Worm (Caenorhabditis elegans) whole organism, late embryonic: ENCODE measurements around the gene F56C4.2.

Experiments
- ama-1 ChIP-seq: fragments of 150-350 bp; optimal IDR thresholded peaks from 2 replicates; lab custom pipeline; 2014
- ceh-24 ChIP-seq: sonication (generic microtip); optimal IDR thresholded peaks from 2 replicates; lab custom pipeline; 2016; ENCODE audit warnings: mild to moderate bottlenecking, missing genetic modification characterization, missing compliant biosample characterization
- dve-1 ChIP-seq: sonication (generic microtip); optimal IDR thresholded peaks from 2 replicates; lab custom pipeline; 2017; ENCODE audit warnings: antibody characterized with exemption, mild to moderate bottlenecking, missing genetic modification characterization, missing compliant biosample characterization
- elt-4 ChIP-seq: sonication (generic microtip); optimal IDR thresholded peaks from 2 replicates; lab custom pipeline; 2016; ENCODE audit warnings: missing genetic modification characterization, missing compliant biosample characterization
- ets-4 ChIP-seq: sonication (generic microtip); optimal IDR thresholded peaks from 2 replicates; lab custom pipeline; 2016; ENCODE audit warnings: missing genetic modification characterization, missing compliant biosample characterization
- hlh-13 ChIP-seq: fragments of 200-800 bp; sonication (Bioruptor generic); optimal IDR thresholded peaks from 2 replicates; lab custom pipeline; 2018; ENCODE audit warnings: mild to moderate bottlenecking, missing genetic modification characterization, missing compliant biosample characterization
- lim-6 ChIP-seq: sonication (generic microtip); optimal IDR thresholded peaks from 2 replicates; lab custom pipeline; 2016; ENCODE audit warnings: missing genetic modification characterization, missing compliant biosample characterization
- odd-2 ChIP-seq: sonication (generic microtip); optimal IDR thresholded peaks from 2 replicates; lab custom pipeline; 2017; ENCODE audit warnings: antibody characterized with exemption, mild to moderate bottlenecking, missing genetic modification characterization, missing compliant biosample characterization
- pag-3 ChIP-seq: sonication (generic microtip); optimal IDR thresholded peaks from 2 replicates; lab custom pipeline; 2016; ENCODE audit warnings: missing compliant biosample characterization, missing genetic modification characterization, borderline replicate concordance
- pqm-1 ChIP-seq: sonication (generic microtip); optimal IDR thresholded peaks from 2 replicates; lab custom pipeline; 2016; ENCODE audit warnings: missing genetic modification characterization, missing compliant biosample characterization
- rnt-1 ChIP-seq: sonication (generic microtip); optimal IDR thresholded peaks from 2 replicates; lab custom pipeline; 2016; ENCODE audit warnings: missing genetic modification characterization, missing compliant biosample characterization
- sox-2 ChIP-seq: fragments of 200-800 bp; sonication (Bioruptor generic); IDR thresholded peaks from 2 replicates; pipeline ENCODE4 v1.3.6; 2022; ENCODE audit warnings: missing genetic modification reagents, missing genetic modification characterization, missing compliant biosample characterization

DNA sequence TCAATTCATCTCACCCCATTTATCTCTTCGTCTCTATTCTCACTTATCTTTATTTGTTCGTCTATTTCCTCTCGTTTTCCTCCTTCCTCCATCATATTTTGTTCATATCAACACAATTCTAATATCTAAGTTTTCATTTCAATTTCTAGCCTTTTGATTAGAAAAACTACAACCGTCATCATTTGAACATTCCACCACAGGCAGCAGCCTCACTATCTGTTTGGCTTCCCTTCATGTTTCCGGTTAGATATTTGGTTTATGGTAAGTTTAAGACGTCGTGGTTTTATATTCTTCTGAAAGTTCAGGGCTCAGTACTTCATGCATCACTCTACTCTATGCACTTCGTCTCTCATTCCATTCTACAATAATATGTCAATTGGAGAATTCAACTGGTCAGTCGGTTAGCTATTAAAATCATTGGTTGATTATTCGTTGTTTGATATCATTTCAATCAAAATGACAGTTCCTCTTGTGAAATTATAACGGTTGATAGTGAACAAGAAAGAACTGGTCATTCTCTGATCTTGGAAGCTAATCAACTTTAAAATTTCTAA lies 17.8 kb downstream of the F56C4.2 start, which contains the start of gene K08C7.1:
- no peak for TF ChIP-seq rnt-1 (tag; lab: Kevin White, UChicago)
- no peak for TF ChIP-seq lim-6
- TF ChIP-seq pag-3: no peak
- TF ChIP-seq sox-2 (GFP tag; lab: Robert Waterston, UW): no peak
- no peak for TF ChIP-seq ceh-24 (tag; lab: Kevin White, UChicago)
- TF ChIP-seq elt-4: no peak
- no peak for TF ChIP-seq pqm-1 (tag; lab: Kevin White, UChicago)
- no peak for TF ChIP-seq dve-1 (tag; lab: Kevin White, UChicago)
- no peak for TF ChIP-seq ets-4 (tag; lab: Kevin White, UChicago)
- no peak for TF ChIP-seq odd-2 (tag; lab: Kevin White, UChicago)
- no peak for TF ChIP-seq ama-1 (lab: Kevin White, UChicago)
- no peak for TF ChIP-seq hlh-13 (GFP tag; lab: Kevin White, UChicago)
